Worm (Caenorhabditis elegans) whole organism, L2 larva: ENCODE results near the gene mltn-3.

Experiments
- C34F6.9 ChIP-seq: fragments of 150-350 bp; optimal IDR thresholded peaks from 2 replicates; lab custom pipeline; 2014; ENCODE audit warnings: missing biosample characterization, missing genetic modification characterization
- F13H6.1 ChIP-seq: sonication (generic microtip); optimal IDR thresholded peaks from 2 replicates; lab custom pipeline; 2016; ENCODE audit warnings: missing genetic modification characterization, missing compliant biosample characterization
- R02D3.7 ChIP-seq: fragments of 150-350 bp; optimal IDR thresholded peaks from 2 replicates; lab custom pipeline; 2014; ENCODE audit warnings: missing biosample characterization, missing genetic modification characterization
- Y55F3AM.14 ChIP-seq: fragments of 200-800 bp; sonication (Bioruptor generic); optimal IDR thresholded peaks from 2 replicates; lab custom pipeline; 2018; ENCODE audit warnings: mild to moderate bottlenecking, missing genetic modification characterization, missing compliant biosample characterization
- alr-1 ChIP-seq: fragments of 150-350 bp; optimal IDR thresholded peaks from 2 replicates; lab custom pipeline; 2014; ENCODE audit warnings: missing biosample characterization, missing genetic modification characterization
- aly-2 ChIP-seq: fragments of 150-350 bp; optimal IDR thresholded peaks from 2 replicates; lab custom pipeline; 2014; ENCODE audit warnings: missing biosample characterization, missing genetic modification characterization
- ama-1 ChIP-seq: fragments of 150-350 bp; optimal IDR thresholded peaks from 2 replicates; lab custom pipeline; 2018; ENCODE audit warnings: inconsistent platforms
- blmp-1 ChIP-seq: sonication (generic microtip); optimal IDR thresholded peaks from 2 replicates; lab custom pipeline; 2017; ENCODE audit warnings: missing genetic modification characterization, mild to moderate bottlenecking, missing compliant biosample characterization, antibody characterized with exemption, moderate library complexity; ENCODE audit not compliant: insufficient read depth
- dmd-4 ChIP-seq: sonication (generic microtip); optimal IDR thresholded peaks from 2 replicates; lab custom pipeline; 2017; ENCODE audit warnings: missing biosample characterization, missing genetic modification characterization
- egl-27 ChIP-seq: sonication (generic microtip); optimal IDR thresholded peaks from 3 replicates; lab custom pipeline; 2017; ENCODE audit warnings: missing biosample characterization, missing genetic modification reagents, missing genetic modification characterization
- gmeb-1 ChIP-seq: fragments of 150-350 bp; optimal IDR thresholded peaks from 2 replicates; lab custom pipeline; 2014; ENCODE audit warnings: missing biosample characterization, missing genetic modification characterization
- lin-11 ChIP-seq: fragments of 150-350 bp; sonication (generic microtip); optimal IDR thresholded peaks from 2 replicates; lab custom pipeline; 2014; ENCODE audit warnings: missing biosample characterization, missing genetic modification characterization, inconsistent platforms, mixed read lengths
- lin-13 ChIP-seq: fragments of 150-350 bp; optimal IDR thresholded peaks from 2 replicates; lab custom pipeline; 2014; ENCODE audit warnings: missing biosample characterization, missing genetic modification reagents, missing genetic modification characterization
- lin-39 ChIP-seq: fragments of 150-350 bp; optimal IDR thresholded peaks from 2 replicates; lab custom pipeline; 2014; ENCODE audit warnings: missing biosample characterization, missing genetic modification reagents, missing genetic modification characterization
- lsy-2 ChIP-seq, 2 experiments: fragments of 150-350 bp in 1 of 2; sonication (generic microtip) in 1 of 2; optimal IDR thresholded peaks; 2 replicates each; lab custom pipeline; 2014 to 2017; ENCODE audit warnings: missing biosample characterization in 2 of 2, missing genetic modification characterization in 2 of 2
- mbf-1 ChIP-seq: sonication (generic microtip); optimal IDR thresholded peaks from 2 replicates; lab custom pipeline; 2017; ENCODE audit warnings: missing biosample characterization, missing genetic modification characterization
- mdl-1 ChIP-seq, 2 experiments: fragments of 150-350 bp in 1 of 2; sonication (generic microtip) in 1 of 2; optimal IDR thresholded peaks; 2 replicates each; lab custom pipeline; 2017; ENCODE audit warnings: missing biosample characterization in 2 of 2, missing genetic modification characterization in 2 of 2
- nhr-10 ChIP-seq: sonication (generic microtip); optimal IDR thresholded peaks from 2 replicates; lab custom pipeline; 2017; ENCODE audit warnings: missing biosample characterization, missing genetic modification characterization
- nhr-21 ChIP-seq: fragments of 150-350 bp; optimal IDR thresholded peaks from 2 replicates; lab custom pipeline; 2014; ENCODE audit warnings: missing biosample characterization, missing genetic modification characterization
- nhr-237 ChIP-seq: fragments of 150-350 bp; optimal IDR thresholded peaks from 2 replicates; lab custom pipeline; 2014; ENCODE audit warnings: missing biosample characterization, missing genetic modification characterization
- nhr-6 ChIP-seq: fragments of 150-350 bp; optimal IDR thresholded peaks from 2 replicates; lab custom pipeline; 2014; ENCODE audit warnings: missing biosample characterization, missing genetic modification characterization
- nhr-77 ChIP-seq: fragments of 150-350 bp; optimal IDR thresholded peaks from 2 replicates; lab custom pipeline; 2014; ENCODE audit warnings: missing biosample characterization, missing genetic modification characterization
- peb-1 ChIP-seq: fragments of 150-350 bp; optimal IDR thresholded peaks from 2 replicates; lab custom pipeline; 2014; ENCODE audit warnings: missing biosample characterization, missing genetic modification characterization
- sem-4 ChIP-seq: fragments of 150-350 bp; optimal IDR thresholded peaks from 2 replicates; lab custom pipeline; 2014; ENCODE audit warnings: missing biosample characterization, missing genetic modification reagents, missing genetic modification characterization
- skn-1 ChIP-seq: sonication (generic microtip); optimal IDR thresholded peaks from 2 replicates; lab custom pipeline; 2017; ENCODE audit warnings: missing biosample characterization, missing genetic modification characterization
- sma-3 ChIP-seq: sonication (generic microtip); optimal IDR thresholded peaks from 2 replicates; lab custom pipeline; 2016; ENCODE audit warnings: missing genetic modification reagents, missing genetic modification characterization, missing compliant biosample characterization
- sma-9 ChIP-seq, 2 experiments: fragments of 150-350 bp in 1 of 2; sonication (generic microtip) in 1 of 2; optimal IDR thresholded peaks; 2 replicates each; lab custom pipeline; 2014 to 2016; ENCODE audit warnings: missing genetic modification characterization in 2 of 2, mild to moderate bottlenecking in 1 of 2, missing biosample characterization in 1 of 2, missing compliant biosample characterization in 1 of 2, missing genetic modification reagents in 1 of 2, moderate library complexity in 1 of 2
- snpc-4 ChIP-seq: fragments of 150-350 bp; optimal IDR thresholded peaks from 2 replicates; lab custom pipeline; 2014; ENCODE audit warnings: missing biosample characterization, missing genetic modification characterization
- unc-39 ChIP-seq: fragments of 150-350 bp; optimal IDR thresholded peaks from 2 replicates; lab custom pipeline; 2014; ENCODE audit warnings: missing biosample characterization, missing genetic modification characterization
- unc-62 ChIP-seq: fragments of 150-350 bp; optimal IDR thresholded peaks from 2 replicates; lab custom pipeline; 2014; ENCODE audit warnings: missing biosample characterization, missing genetic modification reagents, missing genetic modification characterization
- ztf-11 ChIP-seq: sonication (generic microtip); optimal IDR thresholded peaks from 2 replicates; lab custom pipeline; 2017; ENCODE audit warnings: missing biosample characterization, missing genetic modification characterization
- ztf-4 ChIP-seq: fragments of 150-350 bp; optimal IDR thresholded peaks from 2 replicates; lab custom pipeline; 2014; ENCODE audit warnings: missing biosample characterization, missing genetic modification characterization

Gene mltn-3

ce11 chrII:13957437-13957836 lies 41.3 kb downstream of the mltn-3 start, which contains the start of gene zip-3:
Gene zip-3, minus strand, starts transcription at chrII:13957457.
- TF ChIP-seq sma-9 (GFP tag; optimal IDR thresholded peaks at IDR 0.05; lab: Kevin White, UChicago): peak; percentile 64
- no peak for TF ChIP-seq sma-9 (tag; optimal IDR thresholded peaks at IDR 0.05; lab: Kevin White, UChicago)
- peak; percentile 3 for TF ChIP-seq gmeb-1 (tag; lab: Kevin White, UChicago)
- TF ChIP-seq ama-1 (lab: Kevin White, UChicago): no peak

ce11 chrII:13958359-13958758 lies 42.2 kb downstream of the mltn-3 start:
- TF ChIP-seq snpc-4 (tag; lab: Kevin White, UChicago) (no peak), unc-39 (no peak), lsy-2 (tag; optimal IDR thresholded peaks at IDR 0.05; lab: Kevin White, UChicago) (peak in 1 of 2 experiments; percentile 11), lin-13 (GFP tag; lab: Kevin White, UChicago) (no peak), nhr-6 (tag; lab: Kevin White, UChicago) (no peak), dmd-4 (tag; lab: Kevin White, UChicago) (no peak), lin-39 (tag; lab: Kevin White, UChicago) (no peak), aly-2 (tag; lab: Kevin White, UChicago) (no peak), sma-9 (GFP tag; optimal IDR thresholded peaks at IDR 0.05; lab: Kevin White, UChicago) (peak; percentile 10), sma-9 (tag; optimal IDR thresholded peaks at IDR 0.05; lab: Kevin White, UChicago) (no peak), F13H6.1 (tag; lab: Kevin White, UChicago) (no peak), ztf-4 (no peak), sma-3 (no peak)

ce11 chrII:13961567-13961966 lies 45.4 kb downstream of the mltn-3 start:
- TF ChIP-seq nhr-237 (tag; lab: Kevin White, UChicago) (no peak), lin-13 (GFP tag; lab: Kevin White, UChicago) (no peak), F13H6.1 (tag; lab: Kevin White, UChicago) (no peak), sma-9 (GFP tag; optimal IDR thresholded peaks at IDR 0.05; lab: Kevin White, UChicago) (no peak), sma-9 (tag; optimal IDR thresholded peaks at IDR 0.05; lab: Kevin White, UChicago) (no peak), ztf-4 (no peak), mdl-1 (tag; optimal IDR thresholded peaks at IDR 0.05; lab: Kevin White, UChicago) (no peak), peb-1 (tag; lab: Kevin White, UChicago) (no peak), alr-1 (tag; lab: Kevin White, UChicago) (no peak), unc-39 (no peak), blmp-1 (tag; lab: Kevin White, UChicago) (no peak), skn-1 (tag; lab: Kevin White, UChicago) (no peak), Y55F3AM.14 (no peak), aly-2 (tag; lab: Kevin White, UChicago) (no peak), lsy-2 (tag; optimal IDR thresholded peaks at IDR 0.05; lab: Kevin White, UChicago) (no peak), unc-62 (no peak), nhr-21 (tag; lab: Kevin White, UChicago) (no peak), sem-4 (tag; lab: Kevin White, UChicago) (no peak), nhr-77 (tag; lab: Kevin White, UChicago) (no peak), ztf-11 (tag; lab: Kevin White, UChicago) (no peak)
- TF ChIP-seq, all 48 proteins: peak for 0

- TF ChIP-seq lin-13 (GFP tag; lab: Kevin White, UChicago) (no peak), unc-39 (no peak), egl-27 (no peak), blmp-1 (tag; lab: Kevin White, UChicago) (no peak), sma-3 (no peak), ztf-11 (tag; lab: Kevin White, UChicago) (no peak)
These were observed 46.2 kb downstream of the mltn-3 start, which contains the start of gene rpi-1 for ce11 chrII:13962319-13962718. Gene rpi-1, minus strand, starts transcription at chrII:13962419.

- TF ChIP-seq unc-39: no peak
- no peak for TF ChIP-seq nhr-6 (tag; lab: Kevin White, UChicago)
- no peak for TF ChIP-seq dmd-4 (tag; lab: Kevin White, UChicago)
- TF ChIP-seq R02D3.7: no peak
These were observed 48.2 kb downstream of the mltn-3 start for ce11 chrII:13964325-13964724.

ce11 chrII:13966242-13966641 lies 50.1 kb downstream of the mltn-3 start, which contains the start of gene W07G1.7:
Gene W07G1.7, minus strand, starts transcription at chrII:13966342.
- TF ChIP-seq alr-1 (tag; lab: Kevin White, UChicago) (no peak), sma-9 (GFP tag; optimal IDR thresholded peaks at IDR 0.05; lab: Kevin White, UChicago) (no peak), sma-9 (tag; optimal IDR thresholded peaks at IDR 0.05; lab: Kevin White, UChicago) (no peak), ztf-4 (no peak), ztf-11 (tag; lab: Kevin White, UChicago) (no peak), lin-11 (tag; lab: Kevin White, UChicago) (no peak), R02D3.7 (no peak), mbf-1 (tag; lab: Kevin White, UChicago) (no peak), peb-1 (tag; lab: Kevin White, UChicago) (no peak), nhr-10 (tag; lab: Kevin White, UChicago) (no peak), F13H6.1 (tag; lab: Kevin White, UChicago) (no peak), C34F6.9 (tag; lab: Kevin White, UChicago) (no peak)
